Fruit fly (Drosophila melanogaster) whole organism, embryonic: ENCODE results near the gene CG14154.

Experiments
- BEAF-32 ChIP-seq: fragments of 200-800 bp; sonication (Bioruptor generic); optimal IDR thresholded peaks from 3 replicates; lab custom pipeline; 2017; ENCODE audit warnings: missing biosample characterization, missing genetic modification characterization, mild to moderate bottlenecking, moderate library complexity, missing genetic modification reagents
- Bteb2 ChIP-seq: fragments of 200-800 bp; sonication (Bioruptor generic); optimal IDR thresholded peaks from 2 replicates; lab custom pipeline; 2016; ENCODE audit warnings: missing biosample characterization, missing genetic modification characterization
- CG12299 ChIP-seq: fragments of 200-800 bp; sonication (Bioruptor generic); optimal IDR thresholded peaks from 2 replicates; lab custom pipeline; 2018; ENCODE audit warnings: missing biosample characterization, mild to moderate bottlenecking, missing genetic modification characterization
- CG12744 ChIP-seq: fragments of 200-800 bp; sonication (Bioruptor generic); optimal IDR thresholded peaks from 2 replicates; lab custom pipeline; 2016; ENCODE audit warnings: missing biosample characterization, missing genetic modification characterization
- CG14050 ChIP-seq: fragments of 200-800 bp; sonication (Bioruptor generic); IDR thresholded peaks from 3 replicates; pipeline ENCODE4 v1.3.6; 2022; ENCODE audit warnings: missing biosample characterization, missing genetic modification characterization
- CG14860 ChIP-seq: fragments of 200-800 bp; sonication (Bioruptor generic); IDR thresholded peaks from 3 replicates; pipeline ENCODE4 v1.3.6; 2022; ENCODE audit warnings: missing biosample characterization, missing genetic modification characterization; ENCODE audit not compliant: partially characterized antibody
- CG15073 ChIP-seq: fragments of 200-800 bp; sonication (Bioruptor generic); optimal IDR thresholded peaks from 2 replicates; lab custom pipeline; 2016; ENCODE audit warnings: missing biosample characterization, missing genetic modification characterization
- CG1603 ChIP-seq: fragments of 200-800 bp; sonication (Bioruptor generic); optimal IDR thresholded peaks from 2 replicates; lab custom pipeline; 2019; ENCODE audit warnings: missing biosample characterization, mild to moderate bottlenecking, missing genetic modification characterization, moderate library complexity
- CG17186 ChIP-seq: fragments of 200-800 bp; sonication (Bioruptor generic); optimal IDR thresholded peaks from 3 replicates; lab custom pipeline; 2017; ENCODE audit warnings: missing biosample characterization, missing genetic modification reagents, missing genetic modification characterization
- CG2129 ChIP-seq: fragments of 200-800 bp; sonication (Bioruptor generic); IDR thresholded peaks from 2 replicates; pipeline ENCODE4 v1.3.6; 2022; ENCODE audit warnings: missing biosample characterization, missing genetic modification characterization; ENCODE audit not compliant: partially characterized antibody
- CG31365 ChIP-seq: fragments of 200-800 bp; sonication (Bioruptor generic); optimal IDR thresholded peaks from 2 replicates; lab custom pipeline; 2018; ENCODE audit warnings: missing biosample characterization, mild to moderate bottlenecking, missing genetic modification characterization
- CG42726 ChIP-seq: fragments of 200-800 bp; sonication (Bioruptor generic); IDR thresholded peaks from 2 replicates; pipeline ENCODE4 v1.3.6; 2022; ENCODE audit warnings: missing biosample characterization, missing genetic modification characterization; ENCODE audit not compliant: partially characterized antibody
- CG4707 ChIP-seq: fragments of 200-800 bp; sonication (Bioruptor generic); optimal IDR thresholded peaks from 2 replicates; lab custom pipeline; 2018; ENCODE audit warnings: missing biosample characterization, mild to moderate bottlenecking, missing genetic modification characterization, moderate library complexity
- CG6791 ChIP-seq: fragments of 200-800 bp; sonication (Bioruptor generic); IDR thresholded peaks from 3 replicates; pipeline ENCODE4 v1.3.6; 2022; ENCODE audit warnings: missing biosample characterization, missing genetic modification characterization; ENCODE audit not compliant: partially characterized antibody
- CG7372 ChIP-seq: fragments of 200-800 bp; sonication (Bioruptor generic); IDR thresholded peaks from 2 replicates; pipeline ENCODE4 v1.3.6; 2022; ENCODE audit warnings: missing biosample characterization, missing genetic modification characterization
- CG7987 ChIP-seq: fragments of 200-800 bp; sonication (Bioruptor generic); optimal IDR thresholded peaks from 2 replicates; lab custom pipeline; 2018; ENCODE audit warnings: missing biosample characterization, mild to moderate bottlenecking, missing genetic modification characterization, moderate library complexity
- CG9797 ChIP-seq: fragments of 200-800 bp; sonication (Bioruptor generic); optimal IDR thresholded peaks from 3 replicates; lab custom pipeline; 2018; ENCODE audit warnings: missing biosample characterization, mild to moderate bottlenecking, missing genetic modification characterization
- Chrac-16 ChIP-seq: fragments of 200-800 bp; sonication (Bioruptor generic); optimal IDR thresholded peaks from 3 replicates; lab custom pipeline; 2016; ENCODE audit warnings: missing biosample characterization, missing genetic modification characterization
- D19B ChIP-seq: fragments of 200-800 bp; sonication (Bioruptor generic); optimal IDR thresholded peaks from 2 replicates; lab custom pipeline; 2017; ENCODE audit warnings: missing biosample characterization, mild to moderate bottlenecking, missing genetic modification characterization
- Dbx ChIP-seq: fragments of 200-800 bp; sonication (Bioruptor generic); IDR thresholded peaks from 3 replicates; pipeline ENCODE4 v1.3.6; 2022; ENCODE audit warnings: missing biosample characterization, missing genetic modification characterization
- Doc3 ChIP-seq: fragments of 200-800 bp; sonication (Bioruptor generic); IDR thresholded peaks from 3 replicates; pipeline ENCODE4 v1.3.6; 2022; ENCODE audit warnings: missing biosample characterization, missing genetic modification characterization; ENCODE audit not compliant: partially characterized antibody
- Ets65A ChIP-seq: fragments of 200-800 bp; sonication (Bioruptor generic); peaks from one replicate; lab custom pipeline; 2016; ENCODE audit warnings: missing biosample characterization, missing genetic modification characterization
- HHEX ChIP-seq: fragments of 200-800 bp; sonication (Bioruptor generic); optimal IDR thresholded peaks from 3 replicates; lab custom pipeline; 2017; ENCODE audit warnings: missing biosample characterization, mild to moderate bottlenecking, missing genetic modification characterization, missing genetic modification reagents
- HLHmδ ChIP-seq: fragments of 200-800 bp; sonication (Bioruptor generic); optimal IDR thresholded peaks from 2 replicates; lab custom pipeline; 2018; ENCODE audit warnings: missing biosample characterization, mild to moderate bottlenecking, missing genetic modification characterization, moderate library complexity
- Hr78 ChIP-seq, 2 experiments: fragments of 200-800 bp in 1 of 2; fragments of >200 bp in 1 of 2; sonication (Bioruptor generic) in 1 of 2; optimal IDR thresholded peaks; 2 replicates each; lab custom pipeline; 2017 to 2019; ENCODE audit warnings: missing biosample characterization in 2 of 2, missing genetic modification characterization in 2 of 2, mild to moderate bottlenecking in 1 of 2, moderate library complexity in 1 of 2
- Lim3 ChIP-seq: fragments of 200-800 bp; sonication (Bioruptor generic); IDR thresholded peaks from 2 replicates; pipeline ENCODE4 v1.3.6; 2022; ENCODE audit warnings: missing biosample characterization, missing genetic modification characterization
- Mrtf ChIP-seq: fragments of 200-800 bp; sonication (Bioruptor generic); IDR thresholded peaks from 3 replicates; pipeline ENCODE4 v1.3.6; 2022; ENCODE audit warnings: missing biosample characterization, missing genetic modification characterization
- NFAT ChIP-seq: fragments of 200-800 bp; sonication (Bioruptor generic); IDR thresholded peaks from 2 replicates; pipeline ENCODE4 v1.3.6; 2022; ENCODE audit warnings: missing biosample characterization, missing genetic modification characterization
- Oli ChIP-seq: fragments of 200-800 bp; sonication (Bioruptor generic); optimal IDR thresholded peaks from 2 replicates; lab custom pipeline; 2018; ENCODE audit warnings: missing biosample characterization, mild to moderate bottlenecking, missing genetic modification characterization, moderate library complexity
- Sox102F ChIP-seq: fragments of 200-800 bp; sonication (Bioruptor generic); optimal IDR thresholded peaks from 2 replicates; lab custom pipeline; 2018; ENCODE audit warnings: missing biosample characterization, mild to moderate bottlenecking, missing genetic modification characterization, moderate library complexity
- Ssrp ChIP-seq: fragments of 200-800 bp; sonication (Bioruptor generic); optimal IDR thresholded peaks from 2 replicates; lab custom pipeline; 2018; ENCODE audit warnings: missing biosample characterization, mild to moderate bottlenecking, missing genetic modification characterization, moderate library complexity
- ac ChIP-seq: fragments of 200-800 bp; sonication (Bioruptor generic); optimal IDR thresholded peaks from 3 replicates; lab custom pipeline; 2017; ENCODE audit warnings: missing biosample characterization, mild to moderate bottlenecking, missing genetic modification characterization
- ara ChIP-seq: fragments of 200-800 bp; sonication (Bioruptor generic); IDR thresholded peaks from 2 replicates; pipeline ENCODE4 v1.3.6; 2022; ENCODE audit warnings: missing biosample characterization, missing genetic modification characterization
- bbx ChIP-seq: fragments of 200-800 bp; sonication (Bioruptor generic); IDR thresholded peaks from 2 replicates; pipeline ENCODE4 v1.3.6; 2022; ENCODE audit warnings: missing biosample characterization, missing genetic modification characterization; ENCODE audit not compliant: partially characterized antibody
- bcd ChIP-seq: fragments of 200-800 bp; sonication (Bioruptor generic); optimal IDR thresholded peaks from 2 replicates; lab custom pipeline; 2017; ENCODE audit warnings: missing biosample characterization, mild to moderate bottlenecking, missing genetic modification characterization
- bowl ChIP-seq: fragments of 200-800 bp; sonication (Bioruptor generic); IDR thresholded peaks from 2 replicates; pipeline ENCODE4 v1.3.6; 2022; ENCODE audit warnings: missing biosample characterization, missing genetic modification characterization
- eyg ChIP-seq: fragments of 200-800 bp; sonication (Bioruptor generic); optimal IDR thresholded peaks from 3 replicates; lab custom pipeline; 2016; ENCODE audit warnings: missing biosample characterization, missing genetic modification characterization
- fd96Cb ChIP-seq: fragments of 200-800 bp; sonication (Bioruptor generic); optimal IDR thresholded peaks from 2 replicates; lab custom pipeline; 2018; ENCODE audit warnings: missing biosample characterization, mild to moderate bottlenecking, missing genetic modification characterization, moderate library complexity
- gt ChIP-seq: fragments of 200-800 bp; sonication (Bioruptor generic); IDR thresholded peaks from 2 replicates; pipeline ENCODE4 v1.3.6; 2022; ENCODE audit warnings: missing biosample characterization, missing genetic modification characterization
- hkb ChIP-seq, 2 experiments: fragments of 200-800 bp in 1 of 2; fragments of >200 bp in 1 of 2; sonication (Bioruptor generic) in 1 of 2; IDR thresholded peaks in 1 of 2; optimal IDR thresholded peaks in 1 of 2; 2 replicates each; pipeline versions ENCODE4 v1.3.6 to Lab custom; 2017 to 2022; ENCODE audit warnings: missing biosample characterization in 1 of 2, missing genetic modification characterization in 1 of 2
- jumu ChIP-seq: fragments of 200-800 bp; sonication (Bioruptor generic); optimal IDR thresholded peaks from 3 replicates; lab custom pipeline; 2016; ENCODE audit warnings: missing biosample characterization, missing genetic modification characterization
- lmd ChIP-seq: fragments of 200-800 bp; sonication (Bioruptor generic); IDR thresholded peaks from 2 replicates; pipeline ENCODE4 v1.3.6; 2022; ENCODE audit warnings: missing biosample characterization, missing genetic modification characterization
- nerfin-1 ChIP-seq: fragments of 200-800 bp; sonication (Bioruptor generic); optimal IDR thresholded peaks from 3 replicates; lab custom pipeline; 2019; ENCODE audit warnings: missing biosample characterization, mild to moderate bottlenecking, missing genetic modification characterization, moderate library complexity
- otp ChIP-seq: fragments of 200-800 bp; sonication (Bioruptor generic); IDR thresholded peaks from 3 replicates; pipeline ENCODE4, ENCODE4 v1.3.6; 2022; ENCODE audit warnings: missing biosample characterization, missing genetic modification characterization
- pb ChIP-seq: fragments of 200-800 bp; sonication (Bioruptor generic); optimal IDR thresholded peaks from 3 replicates; lab custom pipeline; 2016; ENCODE audit warnings: missing biosample characterization, missing genetic modification characterization
- pho ChIP-seq: fragments of 200-800 bp; sonication (Bioruptor generic); optimal IDR thresholded peaks from 2 replicates; lab custom pipeline; 2016; ENCODE audit warnings: missing biosample characterization, missing genetic modification characterization
- pita ChIP-seq: fragments of 200-800 bp; sonication (Bioruptor generic); optimal IDR thresholded peaks from 2 replicates; lab custom pipeline; 2017; ENCODE audit warnings: missing biosample characterization, mild to moderate bottlenecking, missing genetic modification characterization
- pros ChIP-seq: fragments of 200-800 bp; sonication (Bioruptor generic); optimal IDR thresholded peaks from 3 replicates; lab custom pipeline; 2019; ENCODE audit warnings: missing biosample characterization, mild to moderate bottlenecking, missing genetic modification characterization, moderate library complexity
- vvl ChIP-seq: fragments of 200-800 bp; sonication (Bioruptor generic); IDR thresholded peaks from 2 replicates; pipeline ENCODE4 v1.3.6; 2022; ENCODE audit warnings: missing biosample characterization, missing genetic modification characterization
- zen ChIP-seq: fragments of 200-800 bp; sonication (Bioruptor generic); optimal IDR thresholded peaks from 3 replicates; lab custom pipeline; 2018; ENCODE audit warnings: missing biosample characterization, mild to moderate bottlenecking, missing genetic modification characterization, moderate library complexity

The CG14154 gene

dm6 chr3L:10681814-10682213 is 40.1 kb downstream of the CG14154 start (continued):
- TF ChIP-seq CG14860 (GFP tag; lab: Robert Waterston, UW) = no peak
- TF ChIP-seq BEAF-32 (GFP tag; lab: Kevin White, UChicago) = no peak
- peak; percentile 31; the same call in 1 of the 3 replicates for TF ChIP-seq Dbx (GFP tag; lab: Robert Waterston, UW)
- no peak for TF ChIP-seq CG17186 (GFP tag; lab: Kevin White, UChicago)
- TF ChIP-seq ara (GFP tag; lab: Robert Waterston, UW) = peak; percentile 52; the same call in 1 of the 2 replicates
- no peak for TF ChIP-seq pho (GFP tag; lab: Kevin White, UChicago)
- no peak for TF ChIP-seq CG9797
- no peak for TF ChIP-seq CG2129 (GFP tag; lab: Robert Waterston, UW)
- TF ChIP-seq HLHmδ (GFP tag; lab: Kevin White, UChicago) = peak; percentile 0
- no peak for TF ChIP-seq CG15073
- no peak; the same call in 1 of the 2 replicates for TF ChIP-seq bbx (GFP tag; lab: Robert Waterston, UW)
- no peak for TF ChIP-seq CG7987 (GFP tag; lab: Kevin White, UChicago)
- no peak for TF ChIP-seq jumu (GFP tag; lab: Kevin White, UChicago)
- no peak for TF ChIP-seq CG14050
- TF ChIP-seq CG1603 = no peak
- no peak for TF ChIP-seq lmd (GFP tag; lab: Robert Waterston, UW)
- TF ChIP-seq CG6791 (GFP tag; lab: Robert Waterston, UW) = no peak
- TF ChIP-seq CG12744 (GFP tag; lab: Kevin White, UChicago) = no peak
- TF ChIP-seq nerfin-1 (tag; lab: Kevin White, UChicago) = no peak
- no peak for TF ChIP-seq gt
- TF ChIP-seq Sox102F (GFP tag; lab: Kevin White, UChicago) = no peak
- no peak for TF ChIP-seq CG7372 (GFP tag; lab: Robert Waterston, UW)
- no peak for TF ChIP-seq eyg (GFP tag; lab: Kevin White, UChicago)
- no peak for TF ChIP-seq CG12299 (tag; lab: Kevin White, UChicago)
- TF ChIP-seq zen (tag; lab: Kevin White, UChicago) = no peak
- peak; percentile 22 for TF ChIP-seq CG4707 (GFP tag; lab: Kevin White, UChicago)
- no peak for TF ChIP-seq Hr78 (GFP tag; optimal IDR thresholded peaks at IDR 0.05; lab: Kevin White, UChicago)
- no peak for TF ChIP-seq ac (GFP tag; lab: Kevin White, UChicago)
- no peak for TF ChIP-seq Ets65A (GFP tag; lab: Kevin White, UChicago)
- peak; percentile 50; the same call in 1 of the 2 replicates for TF ChIP-seq vvl (GFP tag; lab: Robert Waterston, UW)
- no peak for TF ChIP-seq pita (GFP tag; lab: Kevin White, UChicago)
- TF ChIP-seq pb (GFP tag; lab: Kevin White, UChicago) = no peak
- no peak for TF ChIP-seq hkb (optimal IDR thresholded peaks at IDR 0.05; lab: Kevin White, UChicago)
- peak; percentile 45; the same call in 1 of the 2 replicates for TF ChIP-seq hkb (GFP tag; IDR thresholded peaks at IDR 0.05; lab: Robert Waterston, UW)
- TF ChIP-seq bowl (GFP tag; lab: Robert Waterston, UW) = no peak
- no peak for TF ChIP-seq NFAT (GFP tag; lab: Robert Waterston, UW)
- TF ChIP-seq pros (GFP tag; lab: Kevin White, UChicago) = no peak
- TF ChIP-seq Oli (tag; lab: Kevin White, UChicago) = no peak
- TF ChIP-seq CG42726 = no peak
- no peak for TF ChIP-seq Ssrp
- no peak for TF ChIP-seq D19B
- peak; percentile 32; the same call in 1 of the 3 replicates for TF ChIP-seq Doc3 (GFP tag; lab: Robert Waterston, UW)
- no peak for TF ChIP-seq Bteb2 (GFP tag; lab: Kevin White, UChicago)
- no peak for TF ChIP-seq CG31365 (tag; lab: Kevin White, UChicago)
- TF ChIP-seq Mrtf (GFP tag; lab: Robert Waterston, UW) = no peak
- no peak for TF ChIP-seq fd96Cb (tag; lab: Kevin White, UChicago)
- TF ChIP-seq otp (GFP tag; lab: Robert Waterston, UW) = no peak; the same call in 2 of the 3 replicates
- no peak for TF ChIP-seq HHEX (GFP tag; lab: Kevin White, UChicago)
- no peak for TF ChIP-seq Chrac-16 (GFP tag; lab: Kevin White, UChicago)
- TF ChIP-seq bcd (GFP tag; lab: Kevin White, UChicago) = no peak
- TF ChIP-seq Lim3 (GFP tag; lab: Robert Waterston, UW) = no peak
